Fruit fly (Drosophila melanogaster): Measurements from ENCODE around the gene GCS2beta.

GCS2beta gene

dm6 chr2L:17514090-17514715, 30.1 kb upstream of the GCS2beta start:
- no peak for TF ChIP-seq toe (GFP tag; optimal IDR thresholded peaks at IDR 0.05)
- TF ChIP-seq CG14711 (tag; optimal IDR thresholded peaks at IDR 0.05): no peak
- TF ChIP-seq kay (GFP tag; ENCODE audit: borderline replicate concordance): no peak
- TF ChIP-seq cic (GFP tag; optimal IDR thresholded peaks at IDR 0.05): no peak
- no peak for TF ChIP-seq CG7101 (tag; optimal IDR thresholded peaks at IDR 0.05)

dm6 chr2L:17500946-17501451, 16.9 kb upstream of the GCS2beta start, which contains the start of the genes mEFTs and Dhc36C:
Gene mEFTs (minus strand): TSS chr2L:17501106.
Gene Dhc36C (plus strand): TSS chr2L:17501401.
- no peak for TF ChIP-seq cic (GFP tag; optimal IDR thresholded peaks at IDR 0.05)
- TF ChIP-seq Mnt (GFP tag; optimal IDR thresholded peaks at IDR 0.05): peak; percentile 72
- TF ChIP-seq bab1 (GFP tag; optimal IDR thresholded peaks at IDR 0.05): peak; percentile 24
- TF ChIP-seq toe (GFP tag; optimal IDR thresholded peaks at IDR 0.05): no peak

dm6 chr2L:17498721-17499120, 14.6 kb upstream of the GCS2beta start, which contains the start of gene CG15142:
Gene CG15142 (minus strand): TSS chr2L:17498821.
- TF ChIP-seq CG33017 (tag; optimal IDR thresholded peaks at IDR 0.05): no peak

dm6 chr2L:17497108-17497507, 13.0 kb upstream of the GCS2beta start, which contains the start of gene qua:
Gene qua (minus strand): TSS chr2L:17497208.
- TF ChIP-seq toe (GFP tag; optimal IDR thresholded peaks at IDR 0.05): no peak
- no peak for TF ChIP-seq CG7101 (tag; optimal IDR thresholded peaks at IDR 0.05)
- TF ChIP-seq Hr96 (GFP tag; optimal IDR thresholded peaks at IDR 0.05): no peak
- no peak for TF ChIP-seq tj (GFP tag; optimal IDR thresholded peaks at IDR 0.05)
- no peak for TF ChIP-seq CG1620 (GFP tag; optimal IDR thresholded peaks at IDR 0.05)
- no peak for TF ChIP-seq CG5204 (GFP tag; optimal IDR thresholded peaks at IDR 0.05)
- TF ChIP-seq pad (GFP tag; optimal IDR thresholded peaks at IDR 0.05): no peak
- no peak for TF ChIP-seq CG7045 (GFP tag; optimal IDR thresholded peaks at IDR 0.05)
- TF ChIP-seq CG12768 (GFP tag; optimal IDR thresholded peaks at IDR 0.05): no peak
- no peak for TF ChIP-seq Crg-1 (GFP tag; optimal IDR thresholded peaks at IDR 0.05)
- no peak for TF ChIP-seq ovo (GFP tag; optimal IDR thresholded peaks at IDR 0.05)
- no peak for TF ChIP-seq bab1 (GFP tag; optimal IDR thresholded peaks at IDR 0.05)
- no peak for TF ChIP-seq CG14711 (tag; optimal IDR thresholded peaks at IDR 0.05)
- TF ChIP-seq kay (GFP tag; ENCODE audit: borderline replicate concordance): no peak
- TF ChIP-seq cnc (optimal IDR thresholded peaks at IDR 0.05): no peak
- TF ChIP-seq cic (GFP tag; optimal IDR thresholded peaks at IDR 0.05): no peak

dm6 chr2L:17495759-17496158, 11.7 kb upstream of the GCS2beta start:
- TF ChIP-seq CG7045 (GFP tag; optimal IDR thresholded peaks at IDR 0.05) (no peak), tj (GFP tag; optimal IDR thresholded peaks at IDR 0.05) (no peak), ovo (GFP tag; optimal IDR thresholded peaks at IDR 0.05) (no peak), Mnt (GFP tag; optimal IDR thresholded peaks at IDR 0.05) (no peak), Crg-1 (GFP tag; optimal IDR thresholded peaks at IDR 0.05) (no peak), CG14711 (tag; optimal IDR thresholded peaks at IDR 0.05) (no peak), Clk (GFP tag; optimal IDR thresholded peaks at IDR 0.05) (no peak), pad (GFP tag; optimal IDR thresholded peaks at IDR 0.05) (no peak), cic (GFP tag; optimal IDR thresholded peaks at IDR 0.05) (no peak), CG1620 (GFP tag; optimal IDR thresholded peaks at IDR 0.05) (no peak), cnc (optimal IDR thresholded peaks at IDR 0.05) (no peak), toe (GFP tag; optimal IDR thresholded peaks at IDR 0.05) (no peak)

dm6 chr2L:17492680-17493079, 8.6 kb upstream of the GCS2beta start:
- TF ChIP-seq CG11617 (GFP tag; optimal IDR thresholded peaks at IDR 0.05) (no peak), Clk (GFP tag; optimal IDR thresholded peaks at IDR 0.05) (no peak), kay (GFP tag; ENCODE audit: borderline replicate concordance) (no peak), CG7101 (tag; optimal IDR thresholded peaks at IDR 0.05) (no peak)

- no peak for TF ChIP-seq cnc (optimal IDR thresholded peaks at IDR 0.05)
- TF ChIP-seq Crg-1 (GFP tag; optimal IDR thresholded peaks at IDR 0.05): no peak
- no peak for TF ChIP-seq pad (GFP tag; optimal IDR thresholded peaks at IDR 0.05)
- no peak for TF ChIP-seq CG11617 (GFP tag; optimal IDR thresholded peaks at IDR 0.05)
- TF ChIP-seq CG1620 (GFP tag; optimal IDR thresholded peaks at IDR 0.05): no peak
- TF ChIP-seq Clk (GFP tag; optimal IDR thresholded peaks at IDR 0.05): no peak
- no peak for TF ChIP-seq CG14711 (tag; optimal IDR thresholded peaks at IDR 0.05)
- no peak for TF ChIP-seq CG5204 (GFP tag; optimal IDR thresholded peaks at IDR 0.05)
- no peak for TF ChIP-seq CG12768 (GFP tag; optimal IDR thresholded peaks at IDR 0.05)
- TF ChIP-seq Hr96 (GFP tag; optimal IDR thresholded peaks at IDR 0.05): no peak
- TF ChIP-seq toe (GFP tag; optimal IDR thresholded peaks at IDR 0.05): no peak
- TF ChIP-seq cic (GFP tag; optimal IDR thresholded peaks at IDR 0.05): no peak
- TF ChIP-seq kay (GFP tag; ENCODE audit: borderline replicate concordance): no peak
- no peak for TF ChIP-seq CG7101 (tag; optimal IDR thresholded peaks at IDR 0.05)
- no peak for TF ChIP-seq CG33017 (tag; optimal IDR thresholded peaks at IDR 0.05)
- no peak for TF ChIP-seq Mnt (GFP tag; optimal IDR thresholded peaks at IDR 0.05)
- no peak for TF ChIP-seq CG7045 (GFP tag; optimal IDR thresholded peaks at IDR 0.05)
These were observed 2.2 kb upstream of the GCS2beta start, which contains the start of gene CG43220 for dm6 chr2L:17486264-17486663. Gene CG43220 (plus strand): TSS chr2L:17486564.

Data from whole organism, adult.